Worm (Caenorhabditis elegans) whole organism, late embryonic: ENCODE data around the gene C31E10.11.

ENCODE experiments used
- C08G9.2 ChIP-seq: sonication (generic microtip); optimal IDR thresholded peaks from 2 replicates; lab custom pipeline; 2016; ENCODE audit warnings: mild to moderate bottlenecking, missing genetic modification characterization, moderate library complexity, missing compliant biosample characterization
- C38D4.7 ChIP-seq: fragments of 200-800 bp; sonication (Bioruptor generic); optimal IDR thresholded peaks from 2 replicates; lab custom pipeline; 2018; ENCODE audit warnings: mild to moderate bottlenecking, missing genetic modification characterization, moderate library complexity, missing compliant biosample characterization
- F13H6.1 ChIP-seq: sonication (generic microtip); optimal IDR thresholded peaks from 2 replicates; lab custom pipeline; 2016; ENCODE audit warnings: missing genetic modification characterization, missing compliant biosample characterization
- T23F11.4 ChIP-seq: fragments of 200-800 bp; sonication (Bioruptor generic); optimal IDR thresholded peaks from 2 replicates; lab custom pipeline; 2018; ENCODE audit warnings: mild to moderate bottlenecking, missing genetic modification characterization, missing compliant biosample characterization
- ceh-18 ChIP-seq: sonication (generic microtip); optimal IDR thresholded peaks from 2 replicates; lab custom pipeline; 2016; ENCODE audit warnings: missing genetic modification characterization, missing compliant biosample characterization
- ceh-19 ChIP-seq: fragments of 200-800 bp; sonication (Bioruptor generic); optimal IDR thresholded peaks from 2 replicates; lab custom pipeline; 2018; ENCODE audit warnings: mild to moderate bottlenecking, missing genetic modification characterization, missing compliant biosample characterization
- ceh-2 ChIP-seq: sonication (generic microtip); optimal IDR thresholded peaks from 2 replicates; lab custom pipeline; 2016; ENCODE audit warnings: missing genotype, missing genetic modification characterization, missing compliant biosample characterization
- ceh-22 ChIP-seq: sonication (generic microtip); optimal IDR thresholded peaks from 2 replicates; lab custom pipeline; 2017; ENCODE audit warnings: missing biosample characterization, missing genetic modification characterization
- ceh-31 ChIP-seq: sonication (generic microtip); optimal IDR thresholded peaks from 2 replicates; lab custom pipeline; 2016; ENCODE audit warnings: missing genetic modification characterization, missing compliant biosample characterization
- ceh-34 ChIP-seq: sonication (generic microtip); optimal IDR thresholded peaks from 2 replicates; lab custom pipeline; 2016; ENCODE audit warnings: mild to moderate bottlenecking, missing genetic modification characterization, missing compliant biosample characterization
- ceh-45 ChIP-seq: fragments of 200-800 bp; sonication (Bioruptor generic); IDR thresholded peaks from 2 replicates; pipeline ENCODE4 v1.3.6; 2022; ENCODE audit warnings: missing genetic modification reagents, missing genetic modification characterization, missing compliant biosample characterization
- ceh-48 ChIP-seq: sonication (generic microtip); optimal IDR thresholded peaks from 2 replicates; lab custom pipeline; 2016; ENCODE audit warnings: missing genetic modification characterization, inconsistent platforms, missing compliant biosample characterization
- ceh-6 ChIP-seq: fragments of 200-800 bp; sonication (Bioruptor generic); optimal IDR thresholded peaks from 2 replicates; lab custom pipeline; 2018; ENCODE audit warnings: mild to moderate bottlenecking, missing genetic modification characterization, missing compliant biosample characterization
- che-1 ChIP-seq: sonication (generic microtip); optimal IDR thresholded peaks from 2 replicates; lab custom pipeline; 2016; ENCODE audit warnings: mild to moderate bottlenecking, missing genetic modification characterization, missing compliant biosample characterization
- ets-4 ChIP-seq: sonication (generic microtip); optimal IDR thresholded peaks from 2 replicates; lab custom pipeline; 2016; ENCODE audit warnings: missing genetic modification characterization, missing compliant biosample characterization
- eyg-1 ChIP-seq: sonication (generic microtip); optimal IDR thresholded peaks from 2 replicates; lab custom pipeline; 2016; ENCODE audit warnings: missing genotype, missing genetic modification characterization, missing compliant biosample characterization
- fkh-10 ChIP-seq: fragments of 150-350 bp; optimal IDR thresholded peaks from 2 replicates; lab custom pipeline; 2014; ENCODE audit warnings: missing biosample characterization, missing genetic modification reagents, missing genetic modification characterization
- fkh-6 ChIP-seq: sonication (generic microtip); optimal IDR thresholded peaks from 2 replicates; lab custom pipeline; 2016; ENCODE audit warnings: missing genetic modification characterization, missing compliant biosample characterization
- hlh-15 ChIP-seq: sonication (generic microtip); optimal IDR thresholded peaks from 2 replicates; lab custom pipeline; 2016; ENCODE audit warnings: missing genetic modification characterization, missing compliant biosample characterization
- hlh-30 ChIP-seq: sonication (generic microtip); optimal IDR thresholded peaks from 2 replicates; lab custom pipeline; 2017; ENCODE audit warnings: antibody characterized with exemption, missing genetic modification characterization, missing compliant biosample characterization; ENCODE audit not compliant: insufficient read depth
- hlh-6 ChIP-seq: sonication (generic microtip); optimal IDR thresholded peaks from 2 replicates; lab custom pipeline; 2016; ENCODE audit warnings: missing genotype, missing genetic modification characterization, missing compliant biosample characterization
- hlh-8 ChIP-seq: sonication (generic microtip); optimal IDR thresholded peaks from 2 replicates; lab custom pipeline; 2016; ENCODE audit warnings: missing genotype, missing genetic modification characterization, missing compliant biosample characterization
- lim-6 ChIP-seq: sonication (generic microtip); optimal IDR thresholded peaks from 2 replicates; lab custom pipeline; 2016; ENCODE audit warnings: missing genetic modification characterization, missing compliant biosample characterization
- lin-11 ChIP-seq: fragments of 200-800 bp; sonication (Bioruptor generic); optimal IDR thresholded peaks from 2 replicates; lab custom pipeline; 2018; ENCODE audit warnings: mild to moderate bottlenecking, missing genetic modification characterization, missing compliant biosample characterization
- madf-2 ChIP-seq: sonication (generic microtip); optimal IDR thresholded peaks from 2 replicates; lab custom pipeline; 2017; ENCODE audit warnings: missing genetic modification characterization, missing compliant biosample characterization
- nfya-1 ChIP-seq: sonication (generic microtip); optimal IDR thresholded peaks from 2 replicates; lab custom pipeline; 2017; ENCODE audit warnings: missing genetic modification characterization, mild to moderate bottlenecking, missing compliant biosample characterization, antibody characterized with exemption, moderate library complexity
- nhr-232 ChIP-seq: sonication (generic microtip); optimal IDR thresholded peaks from 2 replicates; lab custom pipeline; 2016; ENCODE audit warnings: missing genetic modification characterization, missing compliant biosample characterization
- npax-4 ChIP-seq: sonication (generic microtip); optimal IDR thresholded peaks from 2 replicates; lab custom pipeline; 2016; ENCODE audit warnings: missing genetic modification characterization, missing compliant biosample characterization
- odd-2 ChIP-seq: sonication (generic microtip); optimal IDR thresholded peaks from 2 replicates; lab custom pipeline; 2017; ENCODE audit warnings: antibody characterized with exemption, mild to moderate bottlenecking, missing genetic modification characterization, missing compliant biosample characterization
- pag-3 ChIP-seq: sonication (generic microtip); optimal IDR thresholded peaks from 2 replicates; lab custom pipeline; 2016; ENCODE audit warnings: missing compliant biosample characterization, missing genetic modification characterization, borderline replicate concordance
- pha-4 ChIP-seq: fragments of 150-350 bp; optimal IDR thresholded peaks from 2 replicates; lab custom pipeline; 2018; ENCODE audit warnings: missing biosample characterization, missing genetic modification reagents, missing genetic modification characterization
- pqm-1 ChIP-seq: sonication (generic microtip); optimal IDR thresholded peaks from 2 replicates; lab custom pipeline; 2016; ENCODE audit warnings: missing genetic modification characterization, missing compliant biosample characterization
- ref-2 ChIP-seq: sonication (generic microtip); optimal IDR thresholded peaks from 2 replicates; lab custom pipeline; 2016; ENCODE audit warnings: missing genetic modification characterization, missing compliant biosample characterization
- rnt-1 ChIP-seq: sonication (generic microtip); optimal IDR thresholded peaks from 2 replicates; lab custom pipeline; 2016; ENCODE audit warnings: missing genetic modification characterization, missing compliant biosample characterization
- sdc-2 ChIP-seq: sonication (generic microtip); optimal IDR thresholded peaks from 2 replicates; lab custom pipeline; 2016; ENCODE audit warnings: missing genotype, missing genetic modification characterization, missing compliant biosample characterization
- sox-2 ChIP-seq: fragments of 200-800 bp; sonication (Bioruptor generic); IDR thresholded peaks from 2 replicates; pipeline ENCODE4 v1.3.6; 2022; ENCODE audit warnings: missing genetic modification reagents, missing genetic modification characterization, missing compliant biosample characterization
- syd-9 ChIP-seq: sonication (generic microtip); optimal IDR thresholded peaks from 2 replicates; lab custom pipeline; 2016; ENCODE audit warnings: mild to moderate bottlenecking, missing genetic modification characterization, moderate library complexity, missing compliant biosample characterization
- tbx-2 ChIP-seq: sonication (generic microtip); optimal IDR thresholded peaks from 2 replicates; lab custom pipeline; 2016; ENCODE audit warnings: missing genetic modification characterization, missing compliant biosample characterization
- unc-3 ChIP-seq, 2 experiments: fragments of 200-800 bp in 1 of 2; sonication (Bioruptor generic) in 1 of 2; sonication (generic microtip) in 1 of 2; conservative IDR thresholded peaks in 1 of 2; optimal IDR thresholded peaks in 1 of 2; 2 replicates each; pipeline versions ENCODE4 v1.3.6 to Lab custom; 2016 to 2022; ENCODE audit warnings: missing compliant biosample characterization in 2 of 2, missing genetic modification characterization in 2 of 2, missing genetic modification reagents in 1 of 2
- unc-42 ChIP-seq: sonication (generic microtip); optimal IDR thresholded peaks from 2 replicates; lab custom pipeline; 2016; ENCODE audit warnings: missing genotype, missing genetic modification characterization, missing compliant biosample characterization
- unc-55 ChIP-seq: sonication (generic microtip); optimal IDR thresholded peaks from 2 replicates; lab custom pipeline; 2017; ENCODE audit warnings: missing biosample characterization, missing genetic modification reagents, missing genetic modification characterization
- zip-5 ChIP-seq: sonication (generic microtip); optimal IDR thresholded peaks from 2 replicates; lab custom pipeline; 2016; ENCODE audit warnings: missing genetic modification characterization, missing compliant biosample characterization

Gene C31E10.11

ce11 chrX:13952347-13952746 is 38.2 kb downstream of the C31E10.11 start:
- TF ChIP-seq unc-42 (no peak), hlh-8 (tag; lab: Kevin White, UChicago) (no peak), C38D4.7 (GFP tag; lab: Kevin White, UChicago) (no peak), fkh-6 (tag; lab: Kevin White, UChicago) (no peak), hlh-6 (no peak), C08G9.2 (tag; lab: Kevin White, UChicago) (no peak), lim-6 (no peak), ets-4 (tag; lab: Kevin White, UChicago) (no peak), pqm-1 (no peak), unc-55 (GFP tag; lab: Kevin White, UChicago) (no peak), hlh-15 (no peak), npax-4 (tag; lab: Kevin White, UChicago) (no peak), ceh-34 (no peak), hlh-30 (tag; lab: Kevin White, UChicago) (no peak), pha-4 (tag; lab: Kevin White, UChicago) (no peak), sdc-2 (tag; lab: Kevin White, UChicago) (no peak), ceh-48 (tag; lab: Kevin White, UChicago) (no peak), nhr-232 (tag; lab: Kevin White, UChicago) (no peak), sox-2 (GFP tag; lab: Robert Waterston, UW) (no peak), zip-5 (tag; lab: Kevin White, UChicago) (no peak)
- TF ChIP-seq, all 69 proteins: peak for 0

- TF ChIP-seq rnt-1 (tag; lab: Kevin White, UChicago) (peak; percentile 3), unc-42 (no peak), C38D4.7 (GFP tag; lab: Kevin White, UChicago) (no peak), syd-9 (tag; lab: Kevin White, UChicago) (peak; percentile 26), eyg-1 (tag; lab: Kevin White, UChicago) (peak; percentile 14), ref-2 (peak; percentile 70), sox-2 (GFP tag; lab: Robert Waterston, UW) (peak; percentile 28), madf-2 (tag; lab: Kevin White, UChicago) (peak; percentile 5), C08G9.2 (tag; lab: Kevin White, UChicago) (peak; percentile 14), T23F11.4 (GFP tag; lab: Kevin White, UChicago) (peak; percentile 4), ceh-2 (peak; percentile 40), nfya-1 (peak; percentile 53), ceh-18 (tag; lab: Kevin White, UChicago) (peak; percentile 28), ceh-31 (tag; lab: Kevin White, UChicago) (peak; percentile 66), ceh-6 (GFP tag; lab: Kevin White, UChicago) (peak; percentile 2), tbx-2 (tag; lab: Kevin White, UChicago) (peak; percentile 60), hlh-30 (tag; lab: Kevin White, UChicago) (peak; percentile 44), ceh-34 (peak; percentile 56), ceh-22 (tag; lab: Kevin White, UChicago) (peak; percentile 45), sdc-2 (tag; lab: Kevin White, UChicago) (peak; percentile 39), odd-2 (no peak), che-1 (tag; lab: Kevin White, UChicago) (no peak), unc-55 (GFP tag; lab: Kevin White, UChicago) (peak; percentile 44), F13H6.1 (tag; lab: Kevin White, UChicago) (peak; percentile 68), pha-4 (tag; lab: Kevin White, UChicago) (no peak), unc-3 (GFP tag; conservative IDR thresholded peaks at IDR 0.05; lab: Robert Waterston, UW) (no peak), unc-3 (tag; optimal IDR thresholded peaks at IDR 0.05; lab: Kevin White, UChicago) (no peak), pag-3 (no peak)
Measured at ce11 chrX:13950620-13951152, 39.9 kb downstream of the C31E10.11 start.

- no peak for TF ChIP-seq ceh-31 (tag; lab: Kevin White, UChicago)
- TF ChIP-seq hlh-8 (tag; lab: Kevin White, UChicago), result no peak
- no peak for TF ChIP-seq eyg-1 (tag; lab: Kevin White, UChicago)
- TF ChIP-seq C08G9.2 (tag; lab: Kevin White, UChicago), result no peak
- TF ChIP-seq hlh-6, result no peak
- no peak for TF ChIP-seq ceh-6 (GFP tag; lab: Kevin White, UChicago)
- no peak for TF ChIP-seq lin-11 (tag; lab: Kevin White, UChicago)
- no peak for TF ChIP-seq fkh-10
- TF ChIP-seq nhr-232 (tag; lab: Kevin White, UChicago), result no peak
- TF ChIP-seq syd-9 (tag; lab: Kevin White, UChicago), result no peak
- TF ChIP-seq ceh-45 (GFP tag; lab: Robert Waterston, UW), result no peak
- no peak for TF ChIP-seq sox-2 (GFP tag; lab: Robert Waterston, UW)
- no peak for TF ChIP-seq ceh-34
- TF ChIP-seq ceh-19, result no peak
- TF ChIP-seq T23F11.4 (GFP tag; lab: Kevin White, UChicago), result no peak
Measured at ce11 chrX:13948810-13949209, 41.8 kb downstream of the C31E10.11 start, which contains the start of gene alg-1. TSS of gene alg-1 (plus strand) at chrX:13949110.
